Fruit fly (Drosophila melanogaster) whole organism, embryonic: Measurements from ENCODE around the gene CG17564.

Experiments used
- CG13894 ChIP-seq: fragments of 200-800 bp; sonication (Bioruptor generic); optimal IDR thresholded peaks from 3 replicates; lab custom pipeline; 2018; ENCODE audit warnings: missing biosample characterization, mild to moderate bottlenecking, missing genetic modification characterization, moderate library complexity
- CG18764 ChIP-seq: fragments of 200-800 bp; sonication (Bioruptor generic); optimal IDR thresholded peaks from 3 replicates; lab custom pipeline; 2016; ENCODE audit warnings: missing biosample characterization, missing genetic modification characterization
- HmgD ChIP-seq: fragments of 200-800 bp; sonication (Bioruptor generic); optimal IDR thresholded peaks from 3 replicates; lab custom pipeline; 2016; ENCODE audit warnings: missing biosample characterization, missing genetic modification characterization
- ara ChIP-seq: fragments of 200-800 bp; sonication (Bioruptor generic); IDR thresholded peaks from 2 replicates; pipeline ENCODE4 v1.3.6; 2022; ENCODE audit warnings: missing biosample characterization, missing genetic modification characterization
- dpn ChIP-seq, 2 experiments: fragments of 200-800 bp; sonication (Bioruptor generic); optimal IDR thresholded peaks; 3 replicates each; lab custom pipeline; 2016; ENCODE audit warnings: missing biosample characterization in 2 of 2, missing genetic modification characterization in 2 of 2
- fd3F ChIP-seq: fragments of 200-800 bp; sonication (Bioruptor generic); optimal IDR thresholded peaks from 2 replicates; lab custom pipeline; 2018; ENCODE audit warnings: missing biosample characterization, mild to moderate bottlenecking, missing genetic modification characterization, moderate library complexity
- grau ChIP-seq: fragments of 200-800 bp; optimal IDR thresholded peaks from 3 replicates; lab custom pipeline; 2019; ENCODE audit warnings: missing biosample characterization, mild to moderate bottlenecking, missing genetic modification characterization, moderate library complexity
- hbn ChIP-seq: fragments of 200-800 bp; sonication (Bioruptor generic); IDR thresholded peaks from 2 replicates; pipeline ENCODE4 v1.3.6; 2022; ENCODE audit warnings: missing biosample characterization, missing genetic modification characterization; ENCODE audit not compliant: partially characterized antibody
- repo ChIP-seq: fragments of 200-800 bp; sonication (Bioruptor generic); optimal IDR thresholded peaks from 2 replicates; lab custom pipeline; 2016; ENCODE audit warnings: missing biosample characterization, missing genetic modification characterization
- slou ChIP-seq: fragments of 200-800 bp; sonication (Bioruptor generic); optimal IDR thresholded peaks from 3 replicates; lab custom pipeline; 2016; ENCODE audit warnings: missing biosample characterization, missing genetic modification characterization
- sqz ChIP-seq: fragments of 200-800 bp; sonication (Bioruptor generic); optimal IDR thresholded peaks from 3 replicates; lab custom pipeline; 2018; ENCODE audit warnings: missing biosample characterization, mild to moderate bottlenecking, missing genetic modification characterization
- unpg ChIP-seq: fragments of 200-800 bp; sonication (Bioruptor generic); optimal IDR thresholded peaks from 3 replicates; lab custom pipeline; 2018; ENCODE audit warnings: missing biosample characterization, mild to moderate bottlenecking, missing genetic modification characterization, moderate library complexity

DNA sequence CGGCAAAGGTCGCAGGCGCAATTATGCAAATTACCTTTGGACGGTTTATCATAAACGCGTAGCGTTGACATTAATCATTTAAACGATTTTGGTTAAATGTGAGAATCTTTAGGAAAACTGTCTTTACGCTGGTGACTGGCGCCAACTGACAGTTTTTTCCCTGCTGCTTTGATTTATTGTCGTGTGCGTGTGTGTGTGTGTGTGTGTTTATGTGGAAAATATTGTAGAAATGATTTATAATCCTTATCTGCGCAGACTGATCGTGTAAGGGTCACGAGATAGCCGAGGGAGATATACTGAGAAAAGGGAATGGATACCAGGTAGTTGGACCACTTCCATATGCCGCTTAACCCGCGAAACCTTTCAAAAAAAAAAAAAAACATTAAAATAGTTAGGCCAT is 25.0 kb upstream of the CG17564 start:
- TF ChIP-seq CG13894 (no peak), slou (GFP tag; lab: Kevin White, UChicago) (no peak), grau (no peak), HmgD (GFP tag; lab: Kevin White, UChicago) (no peak), hbn (GFP tag; lab: Robert Waterston, UW) (no peak), repo (GFP tag; lab: Kevin White, UChicago) (no peak), sqz (GFP tag; lab: Kevin White, UChicago) (peak; percentile 3), ara (GFP tag; lab: Robert Waterston, UW) (no peak), dpn (GFP tag; optimal IDR thresholded peaks at IDR 0.05; lab: Kevin White, UChicago) (no peak), unpg (GFP tag; lab: Kevin White, UChicago) (no peak), fd3F (GFP tag; lab: Kevin White, UChicago) (no peak), CG18764 (GFP tag; lab: Kevin White, UChicago) (no peak)
